Worm (Caenorhabditis elegans): ENCODE data around the gene R11D1.7.
A peak's percentile ranks its signal among the peaks of the same experiment; 100 is the strongest.

Gene R11D1.7

DNA sequence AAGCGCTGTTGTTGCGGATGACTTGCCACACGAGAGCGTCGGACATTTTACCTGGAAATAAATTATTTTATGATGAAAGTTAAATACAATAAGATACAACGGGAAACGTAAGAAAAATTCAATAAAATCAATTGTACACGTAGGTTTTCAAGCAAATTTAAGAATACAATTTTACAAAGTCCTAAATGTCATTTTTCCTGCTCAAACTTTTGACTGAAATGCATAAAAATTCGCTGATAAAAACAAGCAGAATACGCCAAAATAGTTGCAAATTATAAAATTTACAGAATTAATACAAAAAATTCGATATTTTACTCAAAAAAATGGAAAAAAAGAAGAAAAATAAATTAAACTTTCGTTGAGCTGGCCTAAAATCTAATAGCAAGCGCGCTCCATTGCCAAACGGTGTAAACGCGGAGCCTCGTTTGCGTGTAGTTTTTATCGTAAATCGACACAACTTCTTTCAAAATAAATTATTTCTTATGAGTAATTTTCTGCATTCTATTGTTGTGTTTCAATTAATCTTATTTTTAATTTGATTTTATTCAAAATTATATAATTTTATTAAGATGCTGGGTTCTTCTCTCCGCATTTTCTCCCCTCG, 8.4 kb downstream of the R11D1.7 start, which contains the start of the genes rpl-28 and mrpl-49 (continued):
- peak; percentile 84 for TF ChIP-seq unc-42 (tag; optimal IDR thresholded peaks at IDR 0.05)
- no peak for TF ChIP-seq lin-11 (tag; optimal IDR thresholded peaks at IDR 0.05)
- TF ChIP-seq hlh-6 (tag; optimal IDR thresholded peaks at IDR 0.05) = no peak
- TF ChIP-seq mec-3 (tag; optimal IDR thresholded peaks at IDR 0.05; ENCODE audit: borderline replicate concordance) = no peak
- TF ChIP-seq ets-4 (tag; optimal IDR thresholded peaks at IDR 0.05) = no peak
- no peak for TF ChIP-seq K02D7.2 (tag; optimal IDR thresholded peaks at IDR 0.05)
- TF ChIP-seq odd-2 (tag; optimal IDR thresholded peaks at IDR 0.05) = no peak
- no peak for TF ChIP-seq madf-2 (tag; optimal IDR thresholded peaks at IDR 0.05)
- no peak for TF ChIP-seq pros-1 (tag; optimal IDR thresholded peaks at IDR 0.05)
- no peak for TF ChIP-seq pag-3 (tag; optimal IDR thresholded peaks at IDR 0.05; ENCODE audit: borderline replicate concordance)
- no peak for TF ChIP-seq hlh-30 (tag; optimal IDR thresholded peaks at IDR 0.05; ENCODE audit: insufficient read depth)
- TF ChIP-seq tbx-7 (tag; optimal IDR thresholded peaks at IDR 0.05) = no peak
- no peak for TF ChIP-seq C08G9.2 (tag; optimal IDR thresholded peaks at IDR 0.05)
- TF ChIP-seq che-1 (tag; optimal IDR thresholded peaks at IDR 0.05) = no peak
- TF ChIP-seq ahr-1 (tag; optimal IDR thresholded peaks at IDR 0.05) = no peak
- TF ChIP-seq elt-4 (tag; optimal IDR thresholded peaks at IDR 0.05) = no peak
- no peak for TF ChIP-seq T23F11.4 (GFP tag; optimal IDR thresholded peaks at IDR 0.05)
- no peak for TF ChIP-seq fkh-10 (GFP tag; optimal IDR thresholded peaks at IDR 0.05)
- no peak for TF ChIP-seq hlh-8 (tag; optimal IDR thresholded peaks at IDR 0.05)
- no peak for TF ChIP-seq pax-1 (tag; optimal IDR thresholded peaks at IDR 0.05)
- TF ChIP-seq lim-6 (tag; optimal IDR thresholded peaks at IDR 0.05) = no peak
- TF ChIP-seq pha-2 (tag; optimal IDR thresholded peaks at IDR 0.05) = no peak
- TF ChIP-seq sox-2 (GFP tag; IDR thresholded peaks at IDR 0.05) = no peak
- no peak for TF ChIP-seq F13H6.1 (tag; optimal IDR thresholded peaks at IDR 0.05)
- TF ChIP-seq ref-2 (tag; optimal IDR thresholded peaks at IDR 0.05) = no peak
- TF ChIP-seq ceh-2 (tag; optimal IDR thresholded peaks at IDR 0.05) = no peak
- TF ChIP-seq syd-9 (tag; optimal IDR thresholded peaks at IDR 0.05) = no peak

- TF ChIP-seq C38D4.7 (GFP tag; optimal IDR thresholded peaks at IDR 0.05) (no peak), ceh-24 (tag; optimal IDR thresholded peaks at IDR 0.05) (no peak), pros-1 (tag; optimal IDR thresholded peaks at IDR 0.05) (no peak), elt-2 (tag; optimal IDR thresholded peaks at IDR 0.05) (no peak), ceh-22 (tag; optimal IDR thresholded peaks at IDR 0.05) (no peak), ceh-30 (tag; optimal IDR thresholded peaks at IDR 0.05) (no peak), nfya-1 (tag; optimal IDR thresholded peaks at IDR 0.05) (no peak), unc-86 (tag; optimal IDR thresholded peaks at IDR 0.05) (no peak), dve-1 (tag; optimal IDR thresholded peaks at IDR 0.05) (no peak), mec-3 (tag; optimal IDR thresholded peaks at IDR 0.05; ENCODE audit: borderline replicate concordance) (no peak), madf-2 (tag; optimal IDR thresholded peaks at IDR 0.05) (no peak), pha-4 (tag; optimal IDR thresholded peaks at IDR 0.05) (no peak), ref-2 (tag; optimal IDR thresholded peaks at IDR 0.05) (no peak), Y22D7AL.16 (tag; optimal IDR thresholded peaks at IDR 0.05) (no peak), ceh-19 (GFP tag; optimal IDR thresholded peaks at IDR 0.05) (no peak), nhr-11 (tag; optimal IDR thresholded peaks at IDR 0.05) (no peak), unc-42 (tag; optimal IDR thresholded peaks at IDR 0.05) (no peak), ama-1 (optimal IDR thresholded peaks at IDR 0.05) (no peak), ceh-9 (tag; optimal IDR thresholded peaks at IDR 0.05) (no peak)
These were observed 9.4 kb downstream of the R11D1.7 start, which contains the start of gene R11D1.10 for ce11 chrV:12729220-12729619. Gene R11D1.10, plus strand, starts transcription at chrV:12729520.

DNA sequence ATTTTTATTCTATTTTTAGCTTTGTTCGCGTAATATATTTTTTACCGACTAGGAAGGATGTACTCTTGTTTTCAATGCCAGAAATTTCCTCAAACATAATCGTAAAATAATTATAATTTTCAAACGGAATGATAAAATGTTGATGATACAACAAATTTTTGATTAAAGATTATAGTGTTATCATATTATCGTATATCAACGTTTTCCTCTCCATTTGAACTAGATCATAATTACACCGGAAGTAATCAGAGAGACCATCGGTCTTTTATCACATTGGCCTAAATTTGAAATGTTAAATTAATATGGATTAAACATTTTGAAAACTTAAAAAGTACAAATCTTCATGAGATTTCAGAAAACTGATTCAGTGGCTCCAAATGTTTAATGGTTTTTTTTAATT, 12.9 kb downstream of the R11D1.7 start:
- TF ChIP-seq elt-2 (tag; optimal IDR thresholded peaks at IDR 0.05) = peak; percentile 80
- no peak for TF ChIP-seq ceh-24 (tag; optimal IDR thresholded peaks at IDR 0.05)
